Worm (Caenorhabditis elegans) whole organism, L1 larva: ENCODE measurements around the gene C06E2.1.

Source experiments
- aly-2 ChIP-seq: fragments of 150-350 bp; optimal IDR thresholded peaks from 2 replicates; lab custom pipeline; 2014; ENCODE audit warnings: missing biosample characterization, missing genetic modification characterization
- nhr-11 ChIP-seq: fragments of 150-350 bp; optimal IDR thresholded peaks from 2 replicates; lab custom pipeline; 2014; ENCODE audit warnings: missing biosample characterization, missing genetic modification characterization
- nhr-77 ChIP-seq: fragments of 150-350 bp; optimal IDR thresholded peaks from 2 replicates; lab custom pipeline; 2014; ENCODE audit warnings: missing biosample characterization, missing genetic modification characterization
- pqm-1 ChIP-seq: sonication (generic microtip); optimal IDR thresholded peaks from 3 replicates; lab custom pipeline; 2017; ENCODE audit warnings: missing biosample characterization, missing genetic modification characterization
- unc-62 ChIP-seq: fragments of 150-350 bp; optimal IDR thresholded peaks from 2 replicates; lab custom pipeline; 2014; ENCODE audit warnings: missing biosample characterization, missing genetic modification reagents, missing genetic modification characterization

DNA sequence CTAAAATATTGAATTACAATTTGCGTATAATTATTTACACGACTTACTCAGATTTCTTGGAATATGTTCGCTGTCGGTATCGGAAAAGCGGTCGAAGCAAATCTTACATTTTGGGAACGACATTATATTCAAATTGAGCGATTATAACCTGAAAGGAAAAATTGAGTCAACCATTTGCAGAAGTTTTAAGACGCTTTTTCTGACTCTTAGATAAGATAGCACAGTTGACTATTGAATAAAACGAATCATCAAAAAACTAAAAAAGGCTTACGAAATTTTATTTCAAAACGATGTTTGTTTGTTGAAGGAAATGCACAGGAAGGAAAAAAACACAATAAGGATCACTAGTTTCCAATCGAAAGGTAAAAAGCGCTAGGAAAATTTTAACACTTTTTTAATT lies 46.3 kb downstream of the C06E2.1 start, which contains the start of gene rcs-1:
- TF ChIP-seq nhr-11 (tag; lab: Kevin White, UChicago) (no peak), nhr-77 (no peak), pqm-1 (tag; lab: Kevin White, UChicago) (no peak), unc-62 (GFP tag; lab: Kevin White, UChicago) (no peak), aly-2 (no peak)
